Worm (Caenorhabditis elegans): ENCODE data around the gene F43C1.5.

Gene F43C1.5

ce11 chrIII:4242225-4242862, 13.4 kb downstream of the F43C1.5 start, which contains the start of gene F43C1.7:
Gene F43C1.7, minus strand, starts transcription at chrIII:4242575.
- TF ChIP-seq tbx-37 (GFP tag; conservative IDR thresholded peaks at IDR 0.05) (no peak), ceh-36 (tag; optimal IDR thresholded peaks at IDR 0.05) (no peak), sea-1 (GFP tag; conservative IDR thresholded peaks at IDR 0.05) (no peak), ets-7 (tag; optimal IDR thresholded peaks at IDR 0.05) (no peak), tra-4 (tag; optimal IDR thresholded peaks at IDR 0.05) (no peak), scrt-1 (GFP tag; IDR thresholded peaks at IDR 0.05) (no peak)

ce11 chrIII:4243461-4243860, 14.5 kb downstream of the F43C1.5 start, which contains the start of gene mrpl-21:
Gene mrpl-21, minus strand, starts transcription at chrIII:4243561.
- TF ChIP-seq tbx-37 (GFP tag; conservative IDR thresholded peaks at IDR 0.05), result no peak
- TF ChIP-seq ets-7 (tag; optimal IDR thresholded peaks at IDR 0.05), result no peak
- no peak for TF ChIP-seq pes-1 (GFP tag; IDR thresholded peaks at IDR 0.05)
- no peak for TF ChIP-seq hmg-4 (GFP tag; optimal IDR thresholded peaks at IDR 0.05)
- no peak for TF ChIP-seq ceh-13 (GFP tag; optimal IDR thresholded peaks at IDR 0.05)
- no peak for TF ChIP-seq scrt-1 (GFP tag; IDR thresholded peaks at IDR 0.05)
- TF ChIP-seq F13C5.2 (tag; optimal IDR thresholded peaks at IDR 0.05), result no peak
- no peak for TF ChIP-seq hnd-1 (tag; optimal IDR thresholded peaks at IDR 0.05)
- no peak for TF ChIP-seq flt-1 (GFP tag; IDR thresholded peaks at IDR 0.05)

ce11 chrIII:4244285-4244684, 15.3 kb downstream of the F43C1.5 start, which contains the start of gene zhit-2:
Gene zhit-2, minus strand, starts transcription at chrIII:4244385.
- TF ChIP-seq B0310.2 (tag; optimal IDR thresholded peaks at IDR 0.05) (no peak), ceh-36 (tag; optimal IDR thresholded peaks at IDR 0.05) (no peak), sea-1 (GFP tag; conservative IDR thresholded peaks at IDR 0.05) (no peak), ama-1 (optimal IDR thresholded peaks at IDR 0.05) (no peak), pes-1 (GFP tag; IDR thresholded peaks at IDR 0.05) (no peak), tbx-37 (GFP tag; conservative IDR thresholded peaks at IDR 0.05) (no peak), ceh-13 (GFP tag; optimal IDR thresholded peaks at IDR 0.05) (no peak), hmbx-1 (tag; optimal IDR thresholded peaks at IDR 0.05) (no peak), F13C5.2 (tag; optimal IDR thresholded peaks at IDR 0.05) (no peak), flt-1 (GFP tag; IDR thresholded peaks at IDR 0.05) (no peak)

ce11 chrIII:4247571-4247970, 18.6 kb downstream of the F43C1.5 start, which contains the start of gene Y44F5A.1:
Gene Y44F5A.1, minus strand, starts transcription at chrIII:4247671.
- TF ChIP-seq tbx-37 (GFP tag; conservative IDR thresholded peaks at IDR 0.05) (no peak), flt-1 (GFP tag; IDR thresholded peaks at IDR 0.05) (no peak), tbx-11 (GFP tag; IDR thresholded peaks at IDR 0.05) (no peak), aly-1 (tag; optimal IDR thresholded peaks at IDR 0.05) (no peak), scrt-1 (GFP tag; IDR thresholded peaks at IDR 0.05) (no peak), ama-1 (optimal IDR thresholded peaks at IDR 0.05) (no peak), hnd-1 (tag; optimal IDR thresholded peaks at IDR 0.05) (no peak), tra-4 (tag; optimal IDR thresholded peaks at IDR 0.05) (no peak), pes-1 (GFP tag; IDR thresholded peaks at IDR 0.05) (no peak), B0310.2 (tag; optimal IDR thresholded peaks at IDR 0.05) (no peak), F13C5.2 (tag; optimal IDR thresholded peaks at IDR 0.05) (no peak), sea-1 (GFP tag; conservative IDR thresholded peaks at IDR 0.05) (no peak)

- TF ChIP-seq pes-1 (GFP tag; IDR thresholded peaks at IDR 0.05) (no peak), tbx-11 (GFP tag; IDR thresholded peaks at IDR 0.05) (no peak), flt-1 (GFP tag; IDR thresholded peaks at IDR 0.05) (no peak), hnd-1 (tag; optimal IDR thresholded peaks at IDR 0.05) (no peak), ets-7 (tag; optimal IDR thresholded peaks at IDR 0.05) (no peak), hmg-4 (GFP tag; optimal IDR thresholded peaks at IDR 0.05) (no peak), aly-1 (tag; optimal IDR thresholded peaks at IDR 0.05) (no peak), F13C5.2 (tag; optimal IDR thresholded peaks at IDR 0.05) (no peak)
Observed at ce11 chrIII:4257896-4258295, 29.0 kb downstream of the F43C1.5 start.

ce11 chrIII:4263048-4263447, 34.1 kb downstream of the F43C1.5 start, which contains the start of gene T08A11.1:
Gene T08A11.1, minus strand, starts transcription at chrIII:4263148.
- TF ChIP-seq pes-1 (GFP tag; IDR thresholded peaks at IDR 0.05), result no peak
- TF ChIP-seq aly-1 (tag; optimal IDR thresholded peaks at IDR 0.05), result no peak
- TF ChIP-seq hmbx-1 (tag; optimal IDR thresholded peaks at IDR 0.05), result no peak
- TF ChIP-seq tbx-11 (GFP tag; IDR thresholded peaks at IDR 0.05), result no peak
- TF ChIP-seq hmg-4 (GFP tag; optimal IDR thresholded peaks at IDR 0.05), result no peak
- no peak for TF ChIP-seq hnd-1 (tag; optimal IDR thresholded peaks at IDR 0.05)
- TF ChIP-seq ceh-13 (GFP tag; optimal IDR thresholded peaks at IDR 0.05), result no peak
- no peak for TF ChIP-seq ets-7 (tag; optimal IDR thresholded peaks at IDR 0.05)

ce11 chrIII:4265892-4266291, 37.0 kb downstream of the F43C1.5 start:
- TF ChIP-seq flt-1 (GFP tag; IDR thresholded peaks at IDR 0.05) (no peak), ama-1 (optimal IDR thresholded peaks at IDR 0.05) (no peak), scrt-1 (GFP tag; IDR thresholded peaks at IDR 0.05) (no peak), F13C5.2 (tag; optimal IDR thresholded peaks at IDR 0.05) (no peak), B0310.2 (tag; optimal IDR thresholded peaks at IDR 0.05) (no peak), ceh-36 (tag; optimal IDR thresholded peaks at IDR 0.05) (no peak), tbx-37 (GFP tag; conservative IDR thresholded peaks at IDR 0.05) (no peak), tbx-11 (GFP tag; IDR thresholded peaks at IDR 0.05) (no peak)

- no peak for TF ChIP-seq hmg-4 (GFP tag; optimal IDR thresholded peaks at IDR 0.05)
- TF ChIP-seq F13C5.2 (tag; optimal IDR thresholded peaks at IDR 0.05), result peak; percentile 2
Observed at ce11 chrIII:4269220-4269935, 40.4 kb downstream of the F43C1.5 start, which contains the start of the genes sftb-1 and R10E4.1. Gene sftb-1, minus strand, starts transcription at chrIII:4269270. Gene R10E4.1, plus strand, starts transcription at chrIII:4269743.
